Fruit fly (Drosophila melanogaster) whole organism, adult: ENCODE data around the gene Dref.

Source experiments
- CG11617 ChIP-seq: fragments of 200-800 bp; sonication (Bioruptor generic); optimal IDR thresholded peaks from 2 replicates; lab custom pipeline; 2017; ENCODE audit warnings: mild to moderate bottlenecking, missing biosample characterization, missing genetic modification reagents, missing genetic modification characterization
- CG12768 ChIP-seq: fragments of 200-800 bp; sonication (Bioruptor generic); optimal IDR thresholded peaks from 2 replicates; lab custom pipeline; 2017; ENCODE audit warnings: missing biosample characterization, missing genetic modification characterization, mild to moderate bottlenecking, moderate library complexity, missing genetic modification reagents
- CG14711 ChIP-seq: fragments of 200-800 bp; sonication (Bioruptor generic); optimal IDR thresholded peaks from 2 replicates; lab custom pipeline; 2018; ENCODE audit warnings: missing biosample characterization, mild to moderate bottlenecking, missing genetic modification characterization, moderate library complexity
- CG1620 ChIP-seq: fragments of 200-800 bp; sonication (Bioruptor generic); optimal IDR thresholded peaks from 2 replicates; lab custom pipeline; 2016; ENCODE audit warnings: missing biosample characterization, missing genetic modification characterization
- CG33017 ChIP-seq: fragments of 200-800 bp; sonication (Bioruptor generic); optimal IDR thresholded peaks from 2 replicates; lab custom pipeline; 2018; ENCODE audit warnings: missing biosample characterization, mild to moderate bottlenecking, missing genetic modification characterization, moderate library complexity
- CG5204 ChIP-seq: fragments of 200-800 bp; sonication (Bioruptor generic); optimal IDR thresholded peaks from 2 replicates; lab custom pipeline; 2016; ENCODE audit warnings: missing biosample characterization, missing genetic modification characterization
- CG7045 ChIP-seq: fragments of 200-800 bp; sonication (Bioruptor generic); optimal IDR thresholded peaks from 2 replicates; lab custom pipeline; 2017; ENCODE audit warnings: missing biosample characterization, mild to moderate bottlenecking, missing genetic modification characterization
- CG7101 ChIP-seq: fragments of 200-800 bp; sonication (Bioruptor generic); optimal IDR thresholded peaks from 2 replicates; lab custom pipeline; 2018; ENCODE audit warnings: missing biosample characterization, mild to moderate bottlenecking, missing genetic modification characterization, moderate library complexity
- Clk ChIP-seq: fragments of 200-800 bp; sonication (Bioruptor generic); optimal IDR thresholded peaks from 2 replicates; lab custom pipeline; 2017; ENCODE audit warnings: missing biosample characterization, missing genetic modification characterization
- Crg-1 ChIP-seq: fragments of 200-800 bp; sonication (Bioruptor generic); optimal IDR thresholded peaks from 2 replicates; lab custom pipeline; 2016; ENCODE audit warnings: missing biosample characterization, missing genetic modification characterization
- Hr96 ChIP-seq: fragments of 200-800 bp; sonication (Bioruptor generic); optimal IDR thresholded peaks from 2 replicates; lab custom pipeline; 2016; ENCODE audit warnings: missing biosample characterization, missing genetic modification characterization
- Mnt ChIP-seq: fragments of 200-800 bp; sonication (Bioruptor generic); optimal IDR thresholded peaks from 2 replicates; lab custom pipeline; 2016; ENCODE audit warnings: missing biosample characterization, mild to moderate bottlenecking, missing genetic modification characterization
- bab1 ChIP-seq: fragments of 200-800 bp; sonication (Bioruptor generic); optimal IDR thresholded peaks from 3 replicates; lab custom pipeline; 2019; ENCODE audit warnings: missing biosample characterization, mild to moderate bottlenecking, missing genetic modification characterization, moderate library complexity
- cic ChIP-seq: fragments of 200-800 bp; sonication (Bioruptor generic); optimal IDR thresholded peaks from 2 replicates; lab custom pipeline; 2017; ENCODE audit warnings: missing biosample characterization, mild to moderate bottlenecking, missing genetic modification characterization, moderate library complexity
- cnc ChIP-seq, 2 experiments: fragments of >200 bp; optimal IDR thresholded peaks; 2 replicates each; lab custom pipeline; 2017
- kay ChIP-seq: fragments of 200-800 bp; sonication (Bioruptor generic); peaks from one replicate; lab custom pipeline; 2016; ENCODE audit warnings: missing biosample characterization, missing genetic modification characterization, borderline replicate concordance
- ovo ChIP-seq: fragments of 200-800 bp; sonication (Bioruptor generic); optimal IDR thresholded peaks from 2 replicates; lab custom pipeline; 2016; ENCODE audit warnings: missing biosample characterization, missing genetic modification characterization
- pad ChIP-seq: fragments of 200-800 bp; sonication (Bioruptor generic); optimal IDR thresholded peaks from 3 replicates; lab custom pipeline; 2017; ENCODE audit warnings: missing biosample characterization, missing genetic modification characterization, mild to moderate bottlenecking, moderate library complexity, missing genetic modification reagents
- tj ChIP-seq: fragments of 200-800 bp; sonication (Bioruptor generic); optimal IDR thresholded peaks from 3 replicates; lab custom pipeline; 2017; ENCODE audit warnings: missing biosample characterization, mild to moderate bottlenecking, missing genetic modification characterization, moderate library complexity
- toe ChIP-seq: fragments of 200-800 bp; sonication (Bioruptor generic); optimal IDR thresholded peaks from 2 replicates; lab custom pipeline; 2016; ENCODE audit warnings: missing biosample characterization, missing genetic modification characterization

Gene Dref

dm6 chr2L:9943521-9943920 lies 23.5 kb downstream of the Dref start:
- peak; percentile 64 for TF ChIP-seq CG7101 (tag; lab: Kevin White, UChicago)
- TF ChIP-seq Crg-1 (GFP tag; lab: Kevin White, UChicago): peak; percentile 16
- TF ChIP-seq toe (GFP tag; lab: Kevin White, UChicago): no peak
- TF ChIP-seq cic: peak; percentile 97
- no peak for TF ChIP-seq Hr96 (GFP tag; lab: Kevin White, UChicago)
- TF ChIP-seq kay (GFP tag; lab: Kevin White, UChicago): no peak
- TF ChIP-seq ovo (GFP tag; lab: Kevin White, UChicago): no peak
- no peak for TF ChIP-seq bab1 (GFP tag; lab: Kevin White, UChicago)
- TF ChIP-seq Mnt (GFP tag; lab: Kevin White, UChicago): peak; percentile 25
- TF ChIP-seq CG33017 (tag; lab: Kevin White, UChicago): peak; percentile 61
- TF ChIP-seq cnc (optimal IDR thresholded peaks at IDR 0.05; lab: Kevin White, UChicago): no peak
- peak; percentile 25 for TF ChIP-seq CG11617 (GFP tag; lab: Kevin White, UChicago)
- peak; percentile 53 for TF ChIP-seq CG12768
- TF ChIP-seq Clk (GFP tag; lab: Kevin White, UChicago): no peak
- no peak for TF ChIP-seq CG14711 (tag; lab: Kevin White, UChicago)
- peak; percentile 6 for TF ChIP-seq CG7045 (GFP tag; lab: Kevin White, UChicago)
- TF ChIP-seq tj: no peak
- TF ChIP-seq pad (GFP tag; lab: Kevin White, UChicago): no peak

dm6 chr2L:9938631-9939256 lies 28.3 kb downstream of the Dref start, which contains the start of the genes Datp and CG4619:
Gene Datp (minus strand): TSS chr2L:9938790.
Gene CG4619 (plus strand): TSS chr2L:9938863.
- peak; percentile 64 for TF ChIP-seq CG12768
- peak; percentile 45 for TF ChIP-seq CG11617 (GFP tag; lab: Kevin White, UChicago)
- peak; percentile 59 for TF ChIP-seq toe (GFP tag; lab: Kevin White, UChicago)
- TF ChIP-seq bab1 (GFP tag; lab: Kevin White, UChicago): peak; percentile 47
- peak; percentile 39 for TF ChIP-seq ovo (GFP tag; lab: Kevin White, UChicago)
- TF ChIP-seq CG7101 (tag; lab: Kevin White, UChicago): peak; percentile 82
- no peak for TF ChIP-seq cnc (optimal IDR thresholded peaks at IDR 0.05; lab: Kevin White, UChicago)
- TF ChIP-seq CG14711 (tag; lab: Kevin White, UChicago): peak; percentile 67
- peak; percentile 83 for TF ChIP-seq CG1620 (GFP tag; lab: Kevin White, UChicago)
- peak; percentile 77 for TF ChIP-seq pad (GFP tag; lab: Kevin White, UChicago)
- peak; percentile 39 for TF ChIP-seq cic
- peak; percentile 13 for TF ChIP-seq CG7045 (GFP tag; lab: Kevin White, UChicago)
- TF ChIP-seq Hr96 (GFP tag; lab: Kevin White, UChicago): peak; percentile 66
- peak; percentile 84 for TF ChIP-seq Crg-1 (GFP tag; lab: Kevin White, UChicago)
- no peak for TF ChIP-seq Clk (GFP tag; lab: Kevin White, UChicago)
- peak; percentile 32 for TF ChIP-seq CG33017 (tag; lab: Kevin White, UChicago)
- TF ChIP-seq tj: no peak
- TF ChIP-seq CG5204 (GFP tag; lab: Kevin White, UChicago): no peak
- TF ChIP-seq kay (GFP tag; lab: Kevin White, UChicago): no peak
- TF ChIP-seq Mnt (GFP tag; lab: Kevin White, UChicago): peak; percentile 84

- TF ChIP-seq Clk (GFP tag; lab: Kevin White, UChicago) (peak; percentile 38), bab1 (GFP tag; lab: Kevin White, UChicago) (peak; percentile 46), CG11617 (GFP tag; lab: Kevin White, UChicago) (no peak), CG33017 (tag; lab: Kevin White, UChicago) (no peak), CG12768 (peak; percentile 34), cnc (optimal IDR thresholded peaks at IDR 0.05; lab: Kevin White, UChicago) (no peak), Hr96 (GFP tag; lab: Kevin White, UChicago) (peak; percentile 49), CG14711 (tag; lab: Kevin White, UChicago) (peak; percentile 35), toe (GFP tag; lab: Kevin White, UChicago) (peak; percentile 37), CG5204 (GFP tag; lab: Kevin White, UChicago) (no peak), CG1620 (GFP tag; lab: Kevin White, UChicago) (peak; percentile 30), Crg-1 (GFP tag; lab: Kevin White, UChicago) (no peak), CG7101 (tag; lab: Kevin White, UChicago) (peak; percentile 51), CG7045 (GFP tag; lab: Kevin White, UChicago) (no peak), Mnt (GFP tag; lab: Kevin White, UChicago) (peak; percentile 34), pad (GFP tag; lab: Kevin White, UChicago) (peak; percentile 45)
These were observed 29.1 kb downstream of the Dref start, which contains the start of gene Arglu1 for dm6 chr2L:9937908-9938307. Gene Arglu1 (minus strand): TSS chr2L:9938134.

- TF ChIP-seq ovo (GFP tag; lab: Kevin White, UChicago): no peak
- TF ChIP-seq Hr96 (GFP tag; lab: Kevin White, UChicago): no peak
- no peak for TF ChIP-seq cic
- no peak for TF ChIP-seq CG7101 (tag; lab: Kevin White, UChicago)
- no peak for TF ChIP-seq Clk (GFP tag; lab: Kevin White, UChicago)
- no peak for TF ChIP-seq tj
- no peak for TF ChIP-seq CG5204 (GFP tag; lab: Kevin White, UChicago)
- TF ChIP-seq bab1 (GFP tag; lab: Kevin White, UChicago): no peak
- TF ChIP-seq pad (GFP tag; lab: Kevin White, UChicago): no peak
- no peak for TF ChIP-seq Crg-1 (GFP tag; lab: Kevin White, UChicago)
- TF ChIP-seq CG12768: no peak
- TF ChIP-seq cnc (optimal IDR thresholded peaks at IDR 0.05; lab: Kevin White, UChicago): no peak
- TF ChIP-seq CG11617 (GFP tag; lab: Kevin White, UChicago): no peak
- no peak for TF ChIP-seq kay (GFP tag; lab: Kevin White, UChicago)
- TF ChIP-seq Mnt (GFP tag; lab: Kevin White, UChicago): no peak
- TF ChIP-seq CG7045 (GFP tag; lab: Kevin White, UChicago): no peak
- TF ChIP-seq toe (GFP tag; lab: Kevin White, UChicago): no peak
- no peak for TF ChIP-seq CG1620 (GFP tag; lab: Kevin White, UChicago)
These were observed 34.0 kb downstream of the Dref start, which contains the start of gene Cpr30F for dm6 chr2L:9933063-9933462. Gene Cpr30F (minus strand): TSS chr2L:9933163.
